ENCODE assay signal across 2 worm cellular contexts in the genomic region with DNA sequence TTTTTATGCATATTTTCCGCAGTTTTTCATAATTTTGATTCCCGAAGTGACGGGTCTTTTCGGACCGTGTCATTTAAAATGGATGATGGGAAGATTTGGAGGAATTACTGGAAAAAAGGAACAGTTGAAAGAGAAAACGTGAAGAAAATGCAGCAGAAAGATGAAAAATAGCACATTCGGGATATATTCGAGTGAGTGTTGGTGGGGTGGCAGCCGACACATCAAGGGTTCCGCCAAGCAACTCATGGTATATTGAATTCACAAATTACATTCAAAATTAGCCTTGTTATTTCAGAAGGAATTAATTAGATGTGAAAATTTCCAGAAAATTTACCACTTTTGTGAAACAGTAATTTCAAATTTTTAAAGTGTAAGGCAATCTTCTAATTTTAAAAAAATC.
TF ChIP-seq lines count a peak whose summit lies in the region.

A gene (minus strand): TSS at position 107 of the 400 bp plus-strand sequence.

TF ChIP-seq in whole organism, L4 larva, 104 proteins besides CTCF, POLR2A, EP300 and RAD21:
- TF ChIP-seq F10B5.3 (tag; optimal IDR thresholded peaks at IDR 0.05; lab: Kevin White, UChicago) (no peak), snpc-1.2 (GFP tag; IDR thresholded peaks at IDR 0.05; lab: Robert Waterston, UW) (peak; percentile 76), ceh-28 (tag; optimal IDR thresholded peaks at IDR 0.05; lab: Kevin White, UChicago) (no peak), tag-97 (GFP tag; IDR thresholded peaks at IDR 0.05; lab: Robert Waterston, UW) (no peak), nhr-42 (GFP tag; IDR thresholded peaks at IDR 0.05; lab: Robert Waterston, UW) (no peak), tra-1 (GFP tag; IDR thresholded peaks at IDR 0.05; lab: Robert Waterston, UW) (no peak), F44E2.7 (GFP tag; IDR thresholded peaks at IDR 0.05; lab: Robert Waterston, UW) (no peak), attf-4 (tag; optimal IDR thresholded peaks at IDR 0.05; lab: Kevin White, UChicago) (no peak)

TF ChIP-seq in whole organism, young adult, 124 proteins besides CTCF, POLR2A, EP300 and RAD21:
- TF ChIP-seq snpc-4 (GFP tag; optimal IDR thresholded peaks at IDR 0.05; lab: Kevin White, UChicago), result no peak
- TF ChIP-seq snpc-4 (tag; optimal IDR thresholded peaks at IDR 0.05; lab: Kevin White, UChicago), result peak in 3 of 4 experiments; percentile 67 to 90 (median 74)
- TF ChIP-seq attf-6 (GFP tag; IDR thresholded peaks at IDR 0.05; lab: Robert Waterston, UW), result peak; percentile 57; the same call in 1 of the 2 replicates
- TF ChIP-seq lin-26 (GFP tag; IDR thresholded peaks at IDR 0.05; lab: Robert Waterston, UW), result no peak
